Worm (Caenorhabditis elegans) whole organism, L4 larva: ENCODE data around the gene ccm-3.

Experiments
- F49E8.2 ChIP-seq: sonication (generic microtip); optimal IDR thresholded peaks from 2 replicates; lab custom pipeline; 2016; ENCODE audit warnings: missing compliant biosample characterization, mild to moderate bottlenecking, missing genetic modification characterization, borderline replicate concordance
- T26A8.4 ChIP-seq: fragments of 200-800 bp; sonication (Bioruptor generic); IDR thresholded peaks from 2 replicates; pipeline ENCODE4 v1.3.6; 2022; ENCODE audit warnings: missing genetic modification characterization, missing compliant biosample characterization
- aha-1 ChIP-seq: fragments of 150-350 bp; peaks from one replicate; lab custom pipeline; 2014; ENCODE audit warnings: missing biosample characterization, missing genetic modification characterization
- ama-1 ChIP-seq: fragments of 150-350 bp; optimal IDR thresholded peaks from 2 replicates; lab custom pipeline; 2014; ENCODE audit warnings: inconsistent platforms, mixed read lengths
- arid-1 ChIP-seq: fragments of 200-800 bp; sonication (Bioruptor generic); conservative IDR thresholded peaks from 2 replicates; pipeline ENCODE4 v1.3.6; 2022; ENCODE audit warnings: missing genetic modification reagents, missing genetic modification characterization, missing compliant biosample characterization
- attf-4 ChIP-seq: sonication (generic microtip); optimal IDR thresholded peaks from 3 replicates; lab custom pipeline; 2017; ENCODE audit warnings: missing biosample characterization, missing genetic modification characterization
- ceh-32 ChIP-seq: sonication (generic microtip); optimal IDR thresholded peaks from 2 replicates; lab custom pipeline; 2016; ENCODE audit warnings: mild to moderate bottlenecking, missing genetic modification characterization, missing compliant biosample characterization; ENCODE audit not compliant: poor library complexity
- ctbp-1 ChIP-seq: fragments of 200-800 bp; sonication (Bioruptor generic); IDR thresholded peaks from 2 replicates; pipeline ENCODE4 v1.3.6; 2022; ENCODE audit warnings: missing genetic modification reagents, missing genetic modification characterization, missing compliant biosample characterization
- dmd-8 ChIP-seq: fragments of 200-800 bp; sonication (Bioruptor generic); IDR thresholded peaks from 2 replicates; pipeline ENCODE4 v1.3.6; 2022; ENCODE audit warnings: missing genetic modification characterization, missing compliant biosample characterization
- dpl-1 ChIP-seq: fragments of 150-350 bp; optimal IDR thresholded peaks from 2 replicates; lab custom pipeline; 2014; ENCODE audit warnings: missing biosample characterization, missing genetic modification reagents, missing genetic modification characterization
- duxl-1 ChIP-seq: sonication (generic microtip); optimal IDR thresholded peaks from 2 replicates; lab custom pipeline; 2016; ENCODE audit warnings: mild to moderate bottlenecking, missing genetic modification characterization, moderate library complexity, missing compliant biosample characterization; ENCODE audit not compliant: poor library complexity
- dve-1 ChIP-seq: sonication (generic microtip); optimal IDR thresholded peaks from 2 replicates; lab custom pipeline; 2017; ENCODE audit warnings: antibody characterized with exemption, mild to moderate bottlenecking, missing genetic modification characterization, missing compliant biosample characterization; ENCODE audit not compliant: insufficient read depth
- hif-1 ChIP-seq, 2 experiments: sonication (generic microtip); optimal IDR thresholded peaks; 2 replicates each; lab custom pipeline; 2016 to 2017; ENCODE audit warnings: missing compliant biosample characterization in 2 of 2, missing genetic modification characterization in 2 of 2, missing genetic modification reagents in 2 of 2, missing genotype in 2 of 2, mild to moderate bottlenecking in 1 of 2
- hlh-11 ChIP-seq: fragments of 200-800 bp; sonication (Bioruptor generic); optimal IDR thresholded peaks from 2 replicates; lab custom pipeline; 2018; ENCODE audit warnings: mild to moderate bottlenecking, missing genetic modification characterization, missing compliant biosample characterization
- hlh-30 ChIP-seq: sonication (generic microtip); optimal IDR thresholded peaks from 2 replicates; lab custom pipeline; 2017; ENCODE audit warnings: antibody characterized with exemption, mild to moderate bottlenecking, missing genetic modification characterization, missing compliant biosample characterization; ENCODE audit not compliant: insufficient read depth
- hmg-1.1 ChIP-seq: fragments of 200-800 bp; sonication (Bioruptor generic); IDR thresholded peaks from 2 replicates; pipeline ENCODE4 v1.3.6; 2022; ENCODE audit warnings: missing genetic modification reagents, missing genetic modification characterization, missing compliant biosample characterization
- lin-1 ChIP-seq: fragments of 200-800 bp; sonication (Bioruptor generic); IDR thresholded peaks from 2 replicates; pipeline ENCODE4 v1.3.6; 2022; ENCODE audit warnings: missing genetic modification reagents, missing genetic modification characterization, missing compliant biosample characterization
- lin-29 ChIP-seq: fragments of 200-800 bp; sonication (Bioruptor generic); IDR thresholded peaks from 2 replicates; pipeline ENCODE4 v1.3.6; 2022; ENCODE audit warnings: missing genetic modification reagents, missing genetic modification characterization, missing compliant biosample characterization
- lin-38 ChIP-seq: fragments of 200-800 bp; sonication (Bioruptor generic); IDR thresholded peaks from 2 replicates; pipeline ENCODE4 v1.3.6; 2022; ENCODE audit warnings: missing genetic modification reagents, missing genetic modification characterization, missing compliant biosample characterization
- lir-3 ChIP-seq: sonication (generic microtip); optimal IDR thresholded peaks from 2 replicates; lab custom pipeline; 2016; ENCODE audit warnings: mild to moderate bottlenecking, missing genetic modification characterization, missing compliant biosample characterization
- lsy-2 ChIP-seq, 2 experiments: fragments of 150-350 bp in 1 of 2; sonication (generic microtip) in 1 of 2; optimal IDR thresholded peaks; 2 replicates each; lab custom pipeline; 2014 to 2017; ENCODE audit warnings: missing biosample characterization in 2 of 2, missing genetic modification characterization in 2 of 2
- madf-5 ChIP-seq, 2 experiments: fragments of 200-800 bp; sonication (Bioruptor generic); IDR thresholded peaks; 2 replicates each; pipeline ENCODE4 v1.3.6; 2022; ENCODE audit warnings: missing compliant biosample characterization in 2 of 2, missing genetic modification characterization in 2 of 2
- madf-9 ChIP-seq: fragments of 200-800 bp; sonication (Bioruptor generic); conservative IDR thresholded peaks from 2 replicates; pipeline ENCODE4 v1.3.6; 2022; ENCODE audit warnings: missing genetic modification reagents, missing genetic modification characterization, missing compliant biosample characterization
- mdl-1 ChIP-seq, 2 experiments: fragments of 150-350 bp in 1 of 2; sonication (generic microtip) in 1 of 2; optimal IDR thresholded peaks; 2 replicates each; lab custom pipeline; 2014 to 2017; ENCODE audit warnings: missing biosample characterization in 2 of 2, missing genetic modification characterization in 2 of 2
- mdt-29 ChIP-seq: fragments of 200-800 bp; sonication (Bioruptor generic); IDR thresholded peaks from 2 replicates; pipeline ENCODE4 v1.3.6; 2022; ENCODE audit warnings: missing genetic modification reagents, missing genetic modification characterization, missing compliant biosample characterization
- mep-1 ChIP-seq: fragments of 150-350 bp; sonication (generic microtip); optimal IDR thresholded peaks from 3 replicates; lab custom pipeline; 2014; ENCODE audit warnings: missing biosample characterization, missing genetic modification characterization
- mes-2 ChIP-seq: sonication (generic microtip); optimal IDR thresholded peaks from 2 replicates; lab custom pipeline; 2016; ENCODE audit warnings: missing genotype, mild to moderate bottlenecking, missing genetic modification characterization, missing compliant biosample characterization; ENCODE audit not compliant: poor library complexity, severe bottlenecking
- mxl-3 ChIP-seq: fragments of 200-800 bp; sonication (Bioruptor generic); optimal IDR thresholded peaks from 2 replicates; lab custom pipeline; 2018; ENCODE audit warnings: mild to moderate bottlenecking, missing genetic modification characterization, missing compliant biosample characterization
- nhr-11 ChIP-seq: fragments of 150-350 bp; optimal IDR thresholded peaks from 2 replicates; lab custom pipeline; 2014; ENCODE audit warnings: missing biosample characterization, missing genetic modification characterization
- nhr-25 ChIP-seq: sonication (generic microtip); optimal IDR thresholded peaks from 2 replicates; lab custom pipeline; 2017; ENCODE audit warnings: missing genetic modification characterization, mild to moderate bottlenecking, missing compliant biosample characterization, antibody characterized with exemption, moderate library complexity, borderline replicate concordance; ENCODE audit not compliant: insufficient read depth
- nhr-28 ChIP-seq: fragments of 150-350 bp; optimal IDR thresholded peaks from 2 replicates; lab custom pipeline; 2014; ENCODE audit warnings: missing biosample characterization, missing genetic modification characterization
- nhr-41 ChIP-seq: fragments of 200-800 bp; sonication (Bioruptor generic); IDR thresholded peaks from 2 replicates; pipeline ENCODE4 v1.3.6; 2022; ENCODE audit warnings: missing genetic modification reagents, missing genetic modification characterization, missing compliant biosample characterization
- nhr-42 ChIP-seq: fragments of 200-800 bp; sonication (Bioruptor generic); IDR thresholded peaks from 2 replicates; pipeline ENCODE4 v1.3.6; 2022; ENCODE audit warnings: missing genetic modification characterization, missing compliant biosample characterization
- nhr-48 ChIP-seq: sonication (generic microtip); optimal IDR thresholded peaks from 2 replicates; lab custom pipeline; 2016; ENCODE audit warnings: mild to moderate bottlenecking, missing genetic modification characterization, missing compliant biosample characterization
- nhr-6 ChIP-seq: fragments of 150-350 bp; optimal IDR thresholded peaks from 2 replicates; lab custom pipeline; 2014; ENCODE audit warnings: missing biosample characterization, missing genetic modification characterization
- nhr-76 ChIP-seq: fragments of 150-350 bp; optimal IDR thresholded peaks from 2 replicates; lab custom pipeline; 2014; ENCODE audit warnings: missing biosample characterization, missing genetic modification characterization
- php-3 ChIP-seq: fragments of 200-800 bp; sonication (Bioruptor generic); IDR thresholded peaks from 2 replicates; pipeline ENCODE4 v1.3.6; 2022; ENCODE audit warnings: missing genetic modification reagents, missing genetic modification characterization, missing compliant biosample characterization
- pqm-1 ChIP-seq: sonication (generic microtip); optimal IDR thresholded peaks from 2 replicates; lab custom pipeline; 2017; ENCODE audit warnings: missing biosample characterization, missing genetic modification characterization
- rbr-2 ChIP-seq: sonication (generic microtip); optimal IDR thresholded peaks from 2 replicates; lab custom pipeline; 2016; ENCODE audit warnings: missing genotype, missing genetic modification characterization, missing compliant biosample characterization
- sdz-12 ChIP-seq: fragments of 200-800 bp; sonication (Bioruptor generic); optimal IDR thresholded peaks from 2 replicates; lab custom pipeline; 2018; ENCODE audit warnings: mild to moderate bottlenecking, missing genetic modification characterization, missing compliant biosample characterization
- set-16 ChIP-seq: fragments of 200-800 bp; sonication (Bioruptor generic); IDR thresholded peaks from 2 replicates; pipeline ENCODE4 v1.3.6; 2022; ENCODE audit warnings: missing genetic modification reagents, missing genetic modification characterization, missing compliant biosample characterization
- tag-97 ChIP-seq: fragments of 200-800 bp; sonication (Bioruptor generic); IDR thresholded peaks from 2 replicates; pipeline ENCODE4 v1.3.6; 2022; ENCODE audit warnings: missing genetic modification characterization, missing compliant biosample characterization
- unc-130 ChIP-seq: sonication (generic microtip); optimal IDR thresholded peaks from 2 replicates; lab custom pipeline; 2016; ENCODE audit warnings: missing genetic modification reagents, missing genetic modification characterization, missing compliant biosample characterization
- unc-62 ChIP-seq, 3 experiments: fragments of 150-350 bp in 1 of 3; sonication (generic microtip); optimal IDR thresholded peaks in 2 of 3; peaks in 1 of 3; 1 replicate in 1 of 3; 2 replicates in 2 of 3; lab custom pipeline; 2014 to 2017; ENCODE audit warnings: missing biosample characterization in 3 of 3, missing genetic modification characterization in 3 of 3, missing genetic modification reagents in 3 of 3, missing genotype in 1 of 3
- zfp-2 ChIP-seq: sonication (generic microtip); optimal IDR thresholded peaks from 2 replicates; lab custom pipeline; 2016; ENCODE audit warnings: mild to moderate bottlenecking, missing genetic modification characterization, missing compliant biosample characterization
- ztf-11 ChIP-seq: fragments of 150-350 bp; optimal IDR thresholded peaks from 2 replicates; lab custom pipeline; 2014; ENCODE audit warnings: missing biosample characterization, missing genetic modification characterization

The ccm-3 gene

DNA sequence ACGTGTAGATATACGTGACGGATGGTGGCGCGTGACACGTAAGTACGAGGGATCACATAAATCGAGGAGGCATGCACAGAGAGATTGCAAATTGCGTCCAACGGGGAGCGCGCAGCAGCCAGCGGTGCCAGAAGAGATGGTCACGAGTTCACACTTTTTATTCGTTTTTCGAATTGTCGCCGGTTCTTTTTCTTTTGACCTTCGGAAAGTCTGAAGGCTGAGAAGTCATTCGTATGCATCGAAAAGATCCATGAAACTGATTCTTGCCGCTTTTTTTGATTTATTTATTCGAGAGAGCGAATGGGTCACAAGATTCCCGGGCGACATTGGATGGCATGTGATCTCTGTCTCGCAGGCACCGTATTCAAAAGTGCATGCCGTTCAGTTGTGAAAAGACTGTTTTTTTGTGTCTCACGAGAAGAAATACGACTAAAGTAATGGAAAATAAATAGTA lies 48.1 kb downstream of the ccm-3 start:
- TF ChIP-seq madf-5 (GFP tag; IDR thresholded peaks at IDR 0.05; lab: Robert Waterston, UW) (0 out of 4 replicates have a peak, but pooled peaks of 1 of the 2 experiments have one; percentile 7), hlh-11 (tag; lab: Kevin White, UChicago) (peak; percentile 88), ama-1 (lab: Kevin White, UChicago) (peak; percentile 3), zfp-2 (no peak), mep-1 (tag; lab: Kevin White, UChicago) (peak; percentile 74), unc-130 (GFP tag; lab: Kevin White, UChicago) (no peak), lin-1 (GFP tag; lab: Robert Waterston, UW) (no peak), lin-38 (0 out of 2 replicates have a peak, but pooled peaks have one; percentile 16), nhr-42 (no peak), tag-97 (GFP tag; lab: Robert Waterston, UW) (no peak), mes-2 (tag; lab: Kevin White, UChicago) (peak; percentile 15), T26A8.4 (GFP tag; lab: Robert Waterston, UW) (peak; percentile 17; the same call in 1 of the 2 replicates), unc-62 (GFP tag; optimal IDR thresholded peaks at IDR 0.05 in 1 of 2; lab: Kevin White, UChicago) (peak in 1 of 2 experiments; percentile 98), unc-62 (tag; optimal IDR thresholded peaks at IDR 0.05; lab: Kevin White, UChicago) (no peak), nhr-48 (tag; lab: Kevin White, UChicago) (no peak), set-16 (peak; percentile 61; the same call in 1 of the 2 replicates), mdl-1 (tag; optimal IDR thresholded peaks at IDR 0.05; lab: Kevin White, UChicago) (peak in 1 of 2 experiments; percentile 84), ctbp-1 (GFP tag; lab: Robert Waterston, UW) (peak; percentile 51), duxl-1 (tag; lab: Kevin White, UChicago) (peak; percentile 44), nhr-28 (peak; percentile 17), dpl-1 (peak; percentile 16), hmg-1.1 (peak; percentile 70; the same call in 1 of the 2 replicates), pqm-1 (no peak), mdt-29 (peak; percentile 58; the same call in 1 of the 2 replicates), attf-4 (no peak), nhr-41 (GFP tag; lab: Robert Waterston, UW) (no peak), nhr-25 (tag; lab: Kevin White, UChicago) (peak; percentile 84), rbr-2 (tag; lab: Kevin White, UChicago) (peak; percentile 40), lin-29 (GFP tag; lab: Robert Waterston, UW) (peak; percentile 24; the same call in 1 of the 2 replicates), sdz-12 (GFP tag; lab: Kevin White, UChicago) (no peak), lir-3 (tag; lab: Kevin White, UChicago) (no peak), nhr-6 (tag; lab: Kevin White, UChicago) (no peak), mxl-3 (GFP tag; lab: Kevin White, UChicago) (peak; percentile 53), dve-1 (tag; lab: Kevin White, UChicago) (peak; percentile 66), nhr-11 (tag; lab: Kevin White, UChicago) (peak; percentile 73), hlh-30 (tag; lab: Kevin White, UChicago) (peak; percentile 98), madf-9 (GFP tag; lab: Robert Waterston, UW) (peak; percentile 1; the same call in 1 of the 2 replicates), dmd-8 (GFP tag; lab: Robert Waterston, UW) (no peak), ceh-32 (tag; lab: Kevin White, UChicago) (no peak), nhr-76 (no peak), ztf-11 (tag; lab: Kevin White, UChicago) (no peak), aha-1 (tag; lab: Kevin White, UChicago) (peak; percentile 99), hif-1 (tag; optimal IDR thresholded peaks at IDR 0.05; lab: Kevin White, UChicago) (peak in 1 of 2 experiments; percentile 77), arid-1 (GFP tag; lab: Robert Waterston, UW) (no peak), php-3 (GFP tag; lab: Robert Waterston, UW) (peak; percentile 72), F49E8.2 (tag; lab: Kevin White, UChicago) (no peak), lsy-2 (tag; optimal IDR thresholded peaks at IDR 0.05; lab: Kevin White, UChicago) (peak; percentile 13 to 63)
